Fruit fly (Drosophila melanogaster): ENCODE data around the gene RpL17.
A peak's percentile ranks its signal among the peaks of the same experiment; 100 is the strongest.

Gene RpL17

DNA sequence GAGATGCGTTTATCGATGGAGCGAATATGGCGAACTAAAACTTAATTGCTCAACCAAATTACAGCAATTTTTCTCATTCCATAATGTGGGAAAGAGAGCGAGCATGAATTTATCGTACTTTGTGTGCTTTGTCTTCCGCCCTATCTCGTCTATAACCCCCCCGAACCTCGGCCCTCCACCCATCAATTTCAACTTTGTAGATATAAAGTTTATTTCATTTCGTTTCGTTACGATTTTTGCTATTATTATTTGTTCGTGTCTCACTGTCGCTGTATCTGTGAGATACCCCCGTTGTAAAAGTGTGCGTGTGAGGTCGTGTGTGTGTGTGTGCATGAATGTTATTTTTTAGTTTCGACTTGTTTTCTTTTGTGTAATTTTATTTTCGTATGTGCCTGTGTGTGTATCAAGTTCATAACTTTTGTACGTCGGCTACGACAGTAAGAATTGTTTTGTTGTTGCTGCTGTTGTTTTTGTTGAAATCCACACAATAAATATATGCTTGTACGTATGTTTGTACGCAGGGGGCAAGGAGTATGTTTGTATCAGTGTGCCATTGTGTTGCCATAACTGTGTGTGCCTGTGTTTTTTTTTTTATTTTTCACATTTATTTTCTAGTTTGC is 35.3 kb downstream of the RpL17 start (continued):
- TF ChIP-seq CG13624 (GFP tag; optimal IDR thresholded peaks at IDR 0.05): no peak
- peak; percentile 23 for TF ChIP-seq caup (GFP tag; optimal IDR thresholded peaks at IDR 0.05; ENCODE audit: severe bottlenecking)
- TF ChIP-seq sd (tag; optimal IDR thresholded peaks at IDR 0.05): peak; percentile 20
- TF ChIP-seq CG2202 (tag; optimal IDR thresholded peaks at IDR 0.05): no peak
- no peak for TF ChIP-seq gt (GFP tag; IDR thresholded peaks at IDR 0.05)
- no peak for TF ChIP-seq C15 (GFP tag; IDR thresholded peaks at IDR 0.05)
- no peak for TF ChIP-seq Bdp1 (GFP tag; optimal IDR thresholded peaks at IDR 0.05)
- peak; percentile 80 for TF ChIP-seq CG14441 (GFP tag; IDR thresholded peaks at IDR 0.05)
- no peak for TF ChIP-seq gem (tag; optimal IDR thresholded peaks at IDR 0.05)
- no peak for TF ChIP-seq en (GFP tag; optimal IDR thresholded peaks at IDR 0.05)
- TF ChIP-seq CG1024 (GFP tag; IDR thresholded peaks at IDR 0.05): no peak
- TF ChIP-seq Six4 (GFP tag; optimal IDR thresholded peaks at IDR 0.05): no peak
- TF ChIP-seq CG5180 (GFP tag; optimal IDR thresholded peaks at IDR 0.05): peak; percentile 54
- TF ChIP-seq Dad (GFP tag; optimal IDR thresholded peaks at IDR 0.05): no peak
- no peak for TF ChIP-seq az2 (GFP tag; optimal IDR thresholded peaks at IDR 0.05)
- TF ChIP-seq crp (GFP tag; optimal IDR thresholded peaks at IDR 0.05): no peak
- no peak for TF ChIP-seq dpn (GFP tag; optimal IDR thresholded peaks at IDR 0.05)
- TF ChIP-seq tx (GFP tag; optimal IDR thresholded peaks at IDR 0.05): no peak
- TF ChIP-seq CHES-1-like (GFP tag; optimal IDR thresholded peaks at IDR 0.05): no peak
- TF ChIP-seq Hr51 (GFP tag; optimal IDR thresholded peaks at IDR 0.05): no peak
- TF ChIP-seq usp (GFP tag; optimal IDR thresholded peaks at IDR 0.05): no peak
- no peak for TF ChIP-seq CG6791 (GFP tag; IDR thresholded peaks at IDR 0.05; ENCODE audit: partially characterized antibody)
- no peak for TF ChIP-seq CG4282 (GFP tag; optimal IDR thresholded peaks at IDR 0.05)
- no peak for TF ChIP-seq kah (GFP tag; optimal IDR thresholded peaks at IDR 0.05)
- no peak for TF ChIP-seq CG14965 (GFP tag; optimal IDR thresholded peaks at IDR 0.05; ENCODE audit: borderline replicate concordance)
- peak; percentile 91 for TF ChIP-seq mirr (GFP tag; optimal IDR thresholded peaks at IDR 0.05)
- TF ChIP-seq CG2678 (tag; optimal IDR thresholded peaks at IDR 0.05): no peak
- TF ChIP-seq salm (tag; optimal IDR thresholded peaks at IDR 0.05): no peak
- TF ChIP-seq vvl (GFP tag; IDR thresholded peaks at IDR 0.05): no peak
- TF ChIP-seq ind (GFP tag; optimal IDR thresholded peaks at IDR 0.05): no peak
- no peak for TF ChIP-seq CG31365 (tag; optimal IDR thresholded peaks at IDR 0.05)
- no peak for TF ChIP-seq CG5953 (GFP tag; IDR thresholded peaks at IDR 0.05)
- TF ChIP-seq CG1647 (GFP tag; optimal IDR thresholded peaks at IDR 0.05): no peak
- no peak for TF ChIP-seq CG14710 (tag; optimal IDR thresholded peaks at IDR 0.05)
- TF ChIP-seq maf-S (GFP tag; optimal IDR thresholded peaks at IDR 0.05): no peak
- no peak for TF ChIP-seq unpg (GFP tag; optimal IDR thresholded peaks at IDR 0.05)
- no peak for TF ChIP-seq chn (GFP tag; optimal IDR thresholded peaks at IDR 0.05)
- no peak for TF ChIP-seq twi (tag; optimal IDR thresholded peaks at IDR 0.05)
- no peak for TF ChIP-seq Dbx (GFP tag; IDR thresholded peaks at IDR 0.05)
- TF ChIP-seq CG12236 (GFP tag; optimal IDR thresholded peaks at IDR 0.05): no peak
- TF ChIP-seq Adf1 (GFP tag; IDR thresholded peaks at IDR 0.05): no peak
- TF ChIP-seq chif (GFP tag; optimal IDR thresholded peaks at IDR 0.05): no peak
- peak; percentile 23; the same call in 1 of the 2 replicates for TF ChIP-seq GATAe (GFP tag; conservative IDR thresholded peaks at IDR 0.05)
- TF ChIP-seq CG32532 (GFP tag; IDR thresholded peaks at IDR 0.05): no peak
- peak; percentile 16 for TF ChIP-seq Deaf1 (tag; optimal IDR thresholded peaks at IDR 0.05)
- no peak for TF ChIP-seq CG18764 (GFP tag; optimal IDR thresholded peaks at IDR 0.05)
- TF ChIP-seq Mes4 (GFP tag; optimal IDR thresholded peaks at IDR 0.05): no peak
- no peak for TF ChIP-seq Antp (GFP tag; optimal IDR thresholded peaks at IDR 0.05)
- peak; percentile 11 for TF ChIP-seq CG10543 (GFP tag; optimal IDR thresholded peaks at IDR 0.05)
- TF ChIP-seq Ravus (GFP tag; IDR thresholded peaks at IDR 0.05): no peak
- no peak for TF ChIP-seq E2f2 (GFP tag; IDR thresholded peaks at IDR 0.05)

Measured in whole organism, embryonic.